Worm (Caenorhabditis elegans) whole organism, L4 larva: ENCODE measurements around the gene odr-2.
A peak's percentile ranks its signal among the peaks of the same experiment; 100 is the strongest.

Source experiments
- dmd-6 ChIP-seq: fragments of 200-800 bp; sonication (Bioruptor generic); IDR thresholded peaks from 2 replicates; pipeline ENCODE4 v1.3.6; 2022; ENCODE audit warnings: missing genetic modification reagents, missing genetic modification characterization, missing compliant biosample characterization
- jun-1 ChIP-seq: fragments of 150-350 bp; optimal IDR thresholded peaks from 2 replicates; lab custom pipeline; 2014; ENCODE audit warnings: missing biosample characterization, missing genetic modification reagents, missing genetic modification characterization
- lin-13 ChIP-seq: fragments of 150-350 bp; optimal IDR thresholded peaks from 2 replicates; lab custom pipeline; 2014; ENCODE audit warnings: missing biosample characterization, missing genetic modification reagents, missing genetic modification characterization
- mep-1 ChIP-seq: fragments of 150-350 bp; sonication (generic microtip); optimal IDR thresholded peaks from 3 replicates; lab custom pipeline; 2014; ENCODE audit warnings: missing biosample characterization, missing genetic modification characterization
- nhr-237 ChIP-seq: sonication (generic microtip); optimal IDR thresholded peaks from 2 replicates; lab custom pipeline; 2017; ENCODE audit warnings: missing biosample characterization, missing genetic modification characterization
- nhr-77 ChIP-seq: fragments of 150-350 bp; optimal IDR thresholded peaks from 2 replicates; lab custom pipeline; 2014; ENCODE audit warnings: missing biosample characterization, missing genetic modification characterization
- pha-4 ChIP-seq, 2 experiments: fragments of 150-350 bp in 1 of 2; fragments of 200-800 bp in 1 of 2; sonication (Bioruptor generic) in 1 of 2; IDR thresholded peaks in 1 of 2; optimal IDR thresholded peaks in 1 of 2; 2 replicates each; pipeline versions ENCODE4 v1.3.6 to Lab custom; 2014 to 2022; ENCODE audit warnings: missing genetic modification characterization in 2 of 2, missing genetic modification reagents in 2 of 2, missing biosample characterization in 1 of 2, missing compliant biosample characterization in 1 of 2
- pqm-1 ChIP-seq: sonication (generic microtip); optimal IDR thresholded peaks from 2 replicates; lab custom pipeline; 2017; ENCODE audit warnings: missing biosample characterization, missing genetic modification characterization
- snpc-4 ChIP-seq: fragments of 150-350 bp; optimal IDR thresholded peaks from 2 replicates; lab custom pipeline; 2014; ENCODE audit warnings: missing biosample characterization, missing genetic modification characterization
- unc-62 ChIP-seq, 3 experiments: fragments of 150-350 bp in 1 of 3; sonication (generic microtip); optimal IDR thresholded peaks in 2 of 3; peaks in 1 of 3; 1 replicate in 1 of 3; 2 replicates in 2 of 3; lab custom pipeline; 2014 to 2017; ENCODE audit warnings: missing biosample characterization in 3 of 3, missing genetic modification characterization in 3 of 3, missing genetic modification reagents in 3 of 3, missing genotype in 1 of 3
- zag-1 ChIP-seq: fragments of 150-350 bp; optimal IDR thresholded peaks from 2 replicates; lab custom pipeline; 2014; ENCODE audit warnings: missing biosample characterization, missing genetic modification characterization

DNA sequence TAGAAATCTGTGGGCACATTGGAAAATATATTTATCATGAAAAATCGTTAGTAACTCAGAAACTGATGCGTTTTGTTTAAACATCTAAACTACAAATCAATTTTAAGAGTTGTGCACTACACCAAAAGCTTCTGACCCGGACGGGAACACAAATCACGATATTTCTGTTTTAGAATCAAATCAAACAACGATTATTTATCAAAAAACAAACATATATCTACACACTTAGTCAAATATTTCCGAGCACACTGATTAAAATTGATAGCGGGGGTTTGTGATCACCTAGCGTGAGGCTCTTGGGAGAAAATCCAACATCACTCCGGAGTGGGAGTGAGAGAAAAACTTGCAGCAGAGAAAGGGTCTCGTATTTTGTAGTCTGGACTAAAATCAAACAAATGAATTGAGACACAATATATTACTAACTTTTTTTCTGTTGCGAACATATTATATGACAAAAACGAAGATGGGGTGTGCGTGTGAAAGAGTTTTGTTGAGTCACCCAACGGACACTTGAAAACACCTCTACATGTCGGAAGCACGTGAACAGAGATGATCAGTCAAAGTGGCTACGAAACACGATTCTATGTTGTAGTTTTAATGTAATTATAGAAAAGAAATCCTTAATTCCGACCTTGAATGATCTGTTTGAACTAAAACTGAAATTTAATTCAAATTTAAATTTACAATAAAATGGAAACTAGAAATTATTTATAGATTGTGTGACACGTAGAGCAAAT, 7.9 kb upstream of the odr-2 start:
- TF ChIP-seq pha-4 (GFP tag; IDR thresholded peaks at IDR 0.05; lab: Robert Waterston, UW) (no peak), pha-4 (tag; optimal IDR thresholded peaks at IDR 0.05; lab: Kevin White, UChicago) (no peak), snpc-4 (tag; lab: Kevin White, UChicago) (no peak), jun-1 (tag; lab: Kevin White, UChicago) (no peak), nhr-77 (tag; lab: Kevin White, UChicago) (no peak), mep-1 (tag; lab: Kevin White, UChicago) (peak; percentile 25), lin-13 (GFP tag; lab: Kevin White, UChicago) (no peak), unc-62 (GFP tag; optimal IDR thresholded peaks at IDR 0.05 in 1 of 2; lab: Kevin White, UChicago) (peak in 1 of 2 experiments; percentile 48), unc-62 (tag; optimal IDR thresholded peaks at IDR 0.05; lab: Kevin White, UChicago) (no peak), dmd-6 (GFP tag; lab: Robert Waterston, UW) (0 out of 2 replicates have a peak, but pooled peaks have one; percentile 30), pqm-1 (tag; lab: Kevin White, UChicago) (peak; percentile 84), nhr-237 (tag; lab: Kevin White, UChicago) (no peak), zag-1 (tag; lab: Kevin White, UChicago) (no peak)
